Fruit fly (Drosophila melanogaster) whole organism, adult: Measurements from ENCODE around the gene WDR79.

Experiments
- CG11617 ChIP-seq: fragments of 200-800 bp; sonication (Bioruptor generic); optimal IDR thresholded peaks from 2 replicates; lab custom pipeline; 2017; ENCODE audit warnings: mild to moderate bottlenecking, missing biosample characterization, missing genetic modification reagents, missing genetic modification characterization
- CG12768 ChIP-seq: fragments of 200-800 bp; sonication (Bioruptor generic); optimal IDR thresholded peaks from 2 replicates; lab custom pipeline; 2017; ENCODE audit warnings: missing biosample characterization, missing genetic modification characterization, mild to moderate bottlenecking, moderate library complexity, missing genetic modification reagents
- CG14711 ChIP-seq: fragments of 200-800 bp; sonication (Bioruptor generic); optimal IDR thresholded peaks from 2 replicates; lab custom pipeline; 2018; ENCODE audit warnings: missing biosample characterization, mild to moderate bottlenecking, missing genetic modification characterization, moderate library complexity
- CG1620 ChIP-seq: fragments of 200-800 bp; sonication (Bioruptor generic); optimal IDR thresholded peaks from 2 replicates; lab custom pipeline; 2016; ENCODE audit warnings: missing biosample characterization, missing genetic modification characterization
- CG33017 ChIP-seq: fragments of 200-800 bp; sonication (Bioruptor generic); optimal IDR thresholded peaks from 2 replicates; lab custom pipeline; 2018; ENCODE audit warnings: missing biosample characterization, mild to moderate bottlenecking, missing genetic modification characterization, moderate library complexity
- CG5204 ChIP-seq: fragments of 200-800 bp; sonication (Bioruptor generic); optimal IDR thresholded peaks from 2 replicates; lab custom pipeline; 2016; ENCODE audit warnings: missing biosample characterization, missing genetic modification characterization
- CG7045 ChIP-seq: fragments of 200-800 bp; sonication (Bioruptor generic); optimal IDR thresholded peaks from 2 replicates; lab custom pipeline; 2017; ENCODE audit warnings: missing biosample characterization, mild to moderate bottlenecking, missing genetic modification characterization
- CG7101 ChIP-seq: fragments of 200-800 bp; sonication (Bioruptor generic); optimal IDR thresholded peaks from 2 replicates; lab custom pipeline; 2018; ENCODE audit warnings: missing biosample characterization, mild to moderate bottlenecking, missing genetic modification characterization, moderate library complexity
- Clk ChIP-seq: fragments of 200-800 bp; sonication (Bioruptor generic); optimal IDR thresholded peaks from 2 replicates; lab custom pipeline; 2017; ENCODE audit warnings: missing biosample characterization, missing genetic modification characterization
- Crg-1 ChIP-seq: fragments of 200-800 bp; sonication (Bioruptor generic); optimal IDR thresholded peaks from 2 replicates; lab custom pipeline; 2016; ENCODE audit warnings: missing biosample characterization, missing genetic modification characterization
- Hr96 ChIP-seq: fragments of 200-800 bp; sonication (Bioruptor generic); optimal IDR thresholded peaks from 2 replicates; lab custom pipeline; 2016; ENCODE audit warnings: missing biosample characterization, missing genetic modification characterization
- Mnt ChIP-seq: fragments of 200-800 bp; sonication (Bioruptor generic); optimal IDR thresholded peaks from 2 replicates; lab custom pipeline; 2016; ENCODE audit warnings: missing biosample characterization, mild to moderate bottlenecking, missing genetic modification characterization
- bab1 ChIP-seq: fragments of 200-800 bp; sonication (Bioruptor generic); optimal IDR thresholded peaks from 3 replicates; lab custom pipeline; 2019; ENCODE audit warnings: missing biosample characterization, mild to moderate bottlenecking, missing genetic modification characterization, moderate library complexity
- cic ChIP-seq: fragments of 200-800 bp; sonication (Bioruptor generic); optimal IDR thresholded peaks from 2 replicates; lab custom pipeline; 2017; ENCODE audit warnings: missing biosample characterization, mild to moderate bottlenecking, missing genetic modification characterization, moderate library complexity
- cnc ChIP-seq, 2 experiments: fragments of >200 bp; optimal IDR thresholded peaks; 2 replicates each; lab custom pipeline; 2017
- kay ChIP-seq: fragments of 200-800 bp; sonication (Bioruptor generic); peaks from one replicate; lab custom pipeline; 2016; ENCODE audit warnings: missing biosample characterization, missing genetic modification characterization, borderline replicate concordance
- ovo ChIP-seq: fragments of 200-800 bp; sonication (Bioruptor generic); optimal IDR thresholded peaks from 2 replicates; lab custom pipeline; 2016; ENCODE audit warnings: missing biosample characterization, missing genetic modification characterization
- pad ChIP-seq: fragments of 200-800 bp; sonication (Bioruptor generic); optimal IDR thresholded peaks from 3 replicates; lab custom pipeline; 2017; ENCODE audit warnings: missing biosample characterization, missing genetic modification characterization, mild to moderate bottlenecking, moderate library complexity, missing genetic modification reagents
- tj ChIP-seq: fragments of 200-800 bp; sonication (Bioruptor generic); optimal IDR thresholded peaks from 3 replicates; lab custom pipeline; 2017; ENCODE audit warnings: missing biosample characterization, mild to moderate bottlenecking, missing genetic modification characterization, moderate library complexity
- toe ChIP-seq: fragments of 200-800 bp; sonication (Bioruptor generic); optimal IDR thresholded peaks from 2 replicates; lab custom pipeline; 2016; ENCODE audit warnings: missing biosample characterization, missing genetic modification characterization

Gene WDR79

DNA sequence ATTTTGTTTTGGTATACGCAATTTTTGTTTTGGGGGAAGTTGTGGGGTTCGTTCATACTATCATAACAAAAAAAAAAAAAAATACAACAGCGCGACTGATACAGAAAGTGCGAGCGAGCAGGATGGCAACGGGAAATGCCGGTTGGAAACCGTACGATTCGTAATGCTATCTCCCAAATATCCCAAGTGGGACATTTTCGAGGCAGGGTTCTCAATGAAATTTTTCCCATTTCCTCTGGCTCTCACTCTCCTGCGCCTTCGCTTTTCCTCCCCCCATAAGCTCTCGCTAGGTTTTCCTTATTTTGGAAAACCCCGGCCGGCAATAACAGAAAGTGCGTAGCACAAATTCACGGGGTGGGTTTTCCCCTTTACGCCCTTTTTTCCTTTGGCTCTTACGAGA is 35.3 kb downstream of the WDR79 start:
- TF ChIP-seq kay (GFP tag; lab: Kevin White, UChicago) = no peak
- no peak for TF ChIP-seq bab1
- no peak for TF ChIP-seq CG14711
- TF ChIP-seq CG11617 (GFP tag; lab: Kevin White, UChicago) = no peak
- no peak for TF ChIP-seq Mnt (GFP tag; lab: Kevin White, UChicago)
- no peak for TF ChIP-seq CG5204
- no peak for TF ChIP-seq CG33017 (tag; lab: Kevin White, UChicago)
- TF ChIP-seq cnc (optimal IDR thresholded peaks at IDR 0.05; lab: Kevin White, UChicago) = no peak
- TF ChIP-seq CG1620 = no peak
- TF ChIP-seq CG7101 (tag; lab: Kevin White, UChicago) = no peak
- TF ChIP-seq CG12768 (GFP tag; lab: Kevin White, UChicago) = no peak
- TF ChIP-seq ovo (GFP tag; lab: Kevin White, UChicago) = no peak
- no peak for TF ChIP-seq CG7045 (GFP tag; lab: Kevin White, UChicago)

DNA sequence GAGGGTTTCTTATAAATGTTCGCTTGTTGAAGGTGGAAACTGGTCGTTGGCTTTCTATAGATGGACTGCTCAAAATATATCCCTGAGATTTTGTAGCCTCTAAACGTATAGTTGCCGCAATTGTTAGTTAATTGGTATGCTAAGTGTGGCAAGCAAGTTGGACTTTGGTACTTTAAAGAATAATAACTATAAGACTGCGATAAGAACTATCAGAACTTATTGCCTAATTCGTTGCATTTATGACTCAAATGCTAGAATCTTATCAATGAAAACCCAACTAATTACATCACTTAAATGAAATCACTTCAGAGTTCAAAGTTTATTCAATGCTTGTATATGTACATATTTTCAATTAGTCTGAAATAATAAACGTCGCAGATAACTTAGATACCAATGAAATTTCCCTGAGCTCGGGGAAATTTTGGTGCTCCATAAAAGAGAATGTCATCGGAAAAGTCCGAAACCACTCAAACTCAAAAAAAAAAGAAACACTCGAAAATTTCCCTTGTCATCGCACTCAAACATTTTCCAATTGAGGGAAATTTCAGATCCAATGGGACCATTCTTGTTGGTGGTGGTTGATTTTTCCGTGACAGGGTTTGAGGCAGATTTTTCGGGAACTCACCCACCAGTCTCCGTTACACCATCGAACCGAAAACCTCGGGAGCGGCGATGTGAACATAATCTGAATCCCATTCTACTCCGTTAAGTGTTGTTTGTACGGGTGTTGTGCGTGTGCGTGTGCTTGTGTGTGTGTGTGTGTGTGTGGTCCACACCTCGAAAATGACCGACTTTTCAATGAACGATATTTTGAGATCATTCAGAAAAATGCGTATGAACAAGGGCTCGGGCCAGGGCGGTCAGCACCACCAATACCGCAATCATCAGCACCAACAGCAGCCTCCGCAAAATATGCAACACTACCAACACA is 36.5 kb downstream of the WDR79 start, which contains the start of gene CG45075:
Gene CG45075 (plus strand): TSS at position 627 of the 931 bp plus-strand sequence.
- TF ChIP-seq kay (GFP tag; lab: Kevin White, UChicago) (peak; percentile 88), CG1620 (no peak)

DNA sequence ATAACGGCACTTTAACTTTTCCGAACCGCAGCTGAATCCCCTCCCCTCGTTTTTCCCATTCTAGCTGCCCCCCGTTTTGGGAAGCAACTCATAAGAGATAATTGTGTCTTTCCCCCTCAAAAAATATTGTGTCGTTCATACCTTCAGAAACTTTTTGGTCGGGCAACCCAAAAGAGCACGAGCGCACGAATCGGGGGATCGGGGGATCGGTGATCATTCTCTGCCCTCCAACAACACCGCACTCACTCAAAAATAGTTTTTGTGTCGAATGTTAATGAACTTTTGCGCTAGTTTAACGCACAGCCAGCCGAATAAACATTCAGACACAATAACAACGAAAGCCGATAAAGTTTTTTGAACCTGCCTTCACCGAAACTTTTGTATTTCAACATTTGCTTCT is 37.2 kb downstream of the WDR79 start:
- TF ChIP-seq cic = no peak
- no peak for TF ChIP-seq ovo (GFP tag; lab: Kevin White, UChicago)
- TF ChIP-seq CG11617 (GFP tag; lab: Kevin White, UChicago) = no peak
- no peak for TF ChIP-seq CG33017 (tag; lab: Kevin White, UChicago)
- no peak for TF ChIP-seq Clk (GFP tag; lab: Kevin White, UChicago)
- TF ChIP-seq bab1 = no peak
- TF ChIP-seq CG5204 = no peak
- no peak for TF ChIP-seq tj
- TF ChIP-seq kay (GFP tag; lab: Kevin White, UChicago) = no peak
- TF ChIP-seq CG7045 (GFP tag; lab: Kevin White, UChicago) = no peak
- TF ChIP-seq pad (GFP tag; lab: Kevin White, UChicago) = no peak
- TF ChIP-seq cnc (optimal IDR thresholded peaks at IDR 0.05; lab: Kevin White, UChicago) = no peak
- no peak for TF ChIP-seq CG1620
- no peak for TF ChIP-seq CG12768 (GFP tag; lab: Kevin White, UChicago)

DNA sequence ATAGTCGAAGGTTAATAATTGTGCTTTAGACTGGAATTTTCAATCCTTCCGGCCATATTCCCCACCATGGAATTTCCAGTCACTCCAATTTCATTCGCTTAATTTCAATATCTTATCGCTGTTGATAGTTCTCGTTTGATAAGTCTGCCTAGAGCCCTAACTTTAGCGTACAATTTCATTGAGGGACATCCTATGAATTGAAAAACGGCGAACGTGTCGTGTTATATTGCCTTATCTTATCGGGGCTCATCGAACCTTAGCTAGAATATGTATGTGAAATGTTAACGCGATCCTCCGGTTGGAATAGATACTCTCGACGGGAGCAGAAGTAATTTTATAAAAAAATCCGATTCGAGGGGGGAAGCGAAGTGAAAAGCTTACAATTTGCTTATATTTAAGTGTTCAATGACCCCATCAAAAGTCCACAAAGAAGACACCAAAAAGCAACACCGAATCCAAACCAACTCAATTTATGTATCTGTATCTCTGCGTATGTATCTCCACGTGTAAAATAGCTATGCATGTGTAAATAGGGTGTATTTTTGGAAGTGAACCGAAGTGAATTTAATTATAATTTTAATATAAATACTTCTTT is 37.9 kb downstream of the WDR79 start:
- no peak for TF ChIP-seq Hr96 (GFP tag; lab: Kevin White, UChicago)
- TF ChIP-seq cic = peak; percentile 99
- no peak for TF ChIP-seq CG1620

DNA sequence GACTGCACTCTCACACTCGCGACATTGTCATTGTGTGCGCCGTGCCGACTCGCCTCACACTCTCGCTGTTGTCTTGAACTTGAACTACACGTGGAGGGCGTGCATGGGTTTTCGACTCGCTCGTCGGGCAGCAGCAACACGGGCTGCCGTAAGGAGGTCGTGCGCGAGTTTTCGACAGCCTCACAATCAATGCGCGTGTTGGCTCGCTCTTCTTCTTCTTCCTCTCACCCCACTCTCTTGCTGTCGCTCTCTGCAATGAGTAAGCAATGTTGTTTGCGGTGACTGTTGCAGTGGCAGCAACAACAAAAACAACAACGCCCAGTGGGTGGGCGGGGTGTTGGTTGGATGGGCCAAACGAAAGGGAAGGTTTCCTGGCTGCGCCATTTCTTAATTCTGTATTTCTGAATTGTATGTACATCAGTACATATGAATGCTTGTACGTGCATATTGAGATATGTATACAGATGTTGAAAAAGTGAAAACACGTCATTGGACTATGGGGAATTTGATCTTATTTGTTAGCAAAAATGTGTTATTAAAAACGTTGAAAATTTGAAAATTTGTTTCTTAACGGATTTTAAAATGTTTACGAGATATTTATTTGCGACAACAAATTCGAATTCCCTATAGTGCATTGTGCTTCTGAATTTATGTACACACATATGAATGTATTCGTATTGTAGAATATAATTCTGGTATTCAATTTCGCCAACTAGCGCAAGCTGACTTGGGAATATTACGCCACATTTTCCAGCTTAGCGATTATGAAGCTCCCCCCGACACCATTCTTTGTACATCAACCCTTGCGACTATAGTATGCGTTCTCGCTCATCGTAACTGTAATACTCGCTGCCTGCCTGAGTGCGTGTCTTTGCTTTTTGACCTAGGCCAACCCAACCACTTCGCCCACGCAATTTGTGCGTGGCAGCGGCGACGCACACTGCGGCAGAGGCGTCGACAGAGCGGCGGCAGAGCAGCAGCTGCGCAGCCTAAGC is 38.9 kb downstream of the WDR79 start:
- TF ChIP-seq pad (GFP tag; lab: Kevin White, UChicago) (peak; percentile 54), ovo (GFP tag; lab: Kevin White, UChicago) (peak; percentile 63), CG11617 (GFP tag; lab: Kevin White, UChicago) (peak; percentile 69), tj (peak; percentile 85), CG14711 (no peak), toe (GFP tag; lab: Kevin White, UChicago) (no peak), Crg-1 (peak; percentile 49), CG7045 (GFP tag; lab: Kevin White, UChicago) (peak; percentile 47), kay (GFP tag; lab: Kevin White, UChicago) (peak; percentile 100), bab1 (peak; percentile 79), CG12768 (GFP tag; lab: Kevin White, UChicago) (peak; percentile 88), CG7101 (tag; lab: Kevin White, UChicago) (peak; percentile 66), Hr96 (GFP tag; lab: Kevin White, UChicago) (peak; percentile 52), cnc (optimal IDR thresholded peaks at IDR 0.05; lab: Kevin White, UChicago) (peak; percentile 91 to 93), Clk (GFP tag; lab: Kevin White, UChicago) (peak; percentile 47), cic (peak; percentile 99), Mnt (GFP tag; lab: Kevin White, UChicago) (peak; percentile 99), CG5204 (no peak), CG33017 (tag; lab: Kevin White, UChicago) (peak; percentile 48), CG1620 (peak; percentile 19)

DNA sequence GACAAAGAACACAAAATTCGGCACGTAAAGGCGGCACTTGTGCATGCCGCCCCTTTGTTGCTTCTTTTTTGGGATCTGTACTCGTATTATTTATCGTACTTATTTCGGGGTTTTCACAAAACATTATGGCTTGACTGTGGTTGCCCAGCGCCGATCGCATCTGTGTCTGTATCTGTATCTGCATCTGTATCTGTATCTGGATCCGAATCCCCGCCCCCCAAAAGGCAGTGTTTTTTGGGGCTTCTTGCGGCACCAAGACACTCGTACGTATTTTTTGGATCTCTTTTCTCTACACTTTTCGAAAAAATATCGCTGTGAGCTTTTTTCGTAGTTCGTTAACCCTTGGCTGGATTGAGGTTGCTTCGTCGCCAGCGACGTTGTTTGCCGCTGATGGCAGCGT is 39.9 kb downstream of the WDR79 start:
- TF ChIP-seq CG5204 = no peak
- no peak for TF ChIP-seq CG11617 (GFP tag; lab: Kevin White, UChicago)
- TF ChIP-seq cnc (optimal IDR thresholded peaks at IDR 0.05; lab: Kevin White, UChicago) = no peak
- no peak for TF ChIP-seq toe (GFP tag; lab: Kevin White, UChicago)
- no peak for TF ChIP-seq CG12768 (GFP tag; lab: Kevin White, UChicago)
- no peak for TF ChIP-seq pad (GFP tag; lab: Kevin White, UChicago)
